Worm (Caenorhabditis elegans): Measurements from ENCODE around the gene R10E9.3.

- TF ChIP-seq med-1 (GFP tag; optimal IDR thresholded peaks at IDR 0.05; ENCODE audit: insufficient read depth): no peak
- TF ChIP-seq tab-1 (GFP tag; IDR thresholded peaks at IDR 0.05): no peak
- TF ChIP-seq ztf-29 (GFP tag; IDR thresholded peaks at IDR 0.05): no peak
- TF ChIP-seq cog-1 (tag; optimal IDR thresholded peaks at IDR 0.05): no peak
These were observed 12.7 kb downstream of the R10E9.3 start, which contains the start of gene R10E9.4 for ce11 chrIII:3972687-3973086.

Data from whole organism, midembryonic.